Worm (Caenorhabditis elegans): Measurements from ENCODE around the gene epg-6.

The epg-6 gene

DNA sequence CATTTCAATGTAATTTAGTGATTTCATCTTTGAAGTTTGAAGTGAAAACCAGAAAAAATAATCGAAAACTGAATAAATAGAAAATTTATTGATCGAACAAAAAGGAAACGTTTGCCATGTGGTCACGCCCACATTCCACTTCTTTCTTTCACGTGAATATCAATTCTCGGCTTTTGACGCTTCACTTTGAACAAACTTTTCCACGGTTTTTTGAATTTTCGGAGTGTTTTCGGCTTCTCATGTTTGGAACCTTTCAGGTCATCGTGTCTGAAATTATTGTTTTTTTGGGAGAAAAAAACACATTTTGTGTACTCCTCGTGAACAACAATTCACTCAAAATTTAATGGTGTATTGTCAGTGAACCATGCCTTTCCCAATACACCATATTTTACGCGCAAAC lies 47.1 kb downstream of the epg-6 start, which contains the start of gene T21C12.8:
T21C12.8 (minus strand) TSS at position 101 of the 400 bp plus-strand sequence.
- TF ChIP-seq nhr-76 (tag; optimal IDR thresholded peaks at IDR 0.05), result no peak
- TF ChIP-seq ztf-11 (tag; optimal IDR thresholded peaks at IDR 0.05), result no peak
- no peak for TF ChIP-seq unc-39 (tag; optimal IDR thresholded peaks at IDR 0.05)
- TF ChIP-seq ces-1 (GFP tag; optimal IDR thresholded peaks at IDR 0.05), result no peak
- TF ChIP-seq blmp-1 (tag; optimal IDR thresholded peaks at IDR 0.05), result no peak
- TF ChIP-seq nhr-2 (tag; optimal IDR thresholded peaks at IDR 0.05), result no peak
- TF ChIP-seq mep-1 (tag; optimal IDR thresholded peaks at IDR 0.05), result no peak
- TF ChIP-seq lin-13 (tag; optimal IDR thresholded peaks at IDR 0.05), result no peak
- TF ChIP-seq nhr-237 (tag; optimal IDR thresholded peaks at IDR 0.05), result no peak
- TF ChIP-seq flh-1 (GFP tag; optimal IDR thresholded peaks at IDR 0.05), result no peak
- no peak for TF ChIP-seq lsy-2 (tag; optimal IDR thresholded peaks at IDR 0.05)
- no peak for TF ChIP-seq drap-1 (GFP tag; optimal IDR thresholded peaks at IDR 0.05)
- no peak for TF ChIP-seq sptf-1 (tag; optimal IDR thresholded peaks at IDR 0.05)
- no peak for TF ChIP-seq M03D4.4 (tag; optimal IDR thresholded peaks at IDR 0.05)
- no peak for TF ChIP-seq nhr-12 (tag; optimal IDR thresholded peaks at IDR 0.05)
- no peak for TF ChIP-seq unc-120 (tag; optimal IDR thresholded peaks at IDR 0.05; ENCODE audit: poor library complexity, severe bottlenecking)
- no peak for TF ChIP-seq pha-4 (tag; optimal IDR thresholded peaks at IDR 0.05)
- TF ChIP-seq unc-62 (GFP tag; optimal IDR thresholded peaks at IDR 0.05), result no peak
- no peak for TF ChIP-seq bed-3 (GFP tag; optimal IDR thresholded peaks at IDR 0.05)
